Worm (Caenorhabditis elegans): ENCODE data around the gene F58E2.3.

F58E2.3 gene

DNA sequence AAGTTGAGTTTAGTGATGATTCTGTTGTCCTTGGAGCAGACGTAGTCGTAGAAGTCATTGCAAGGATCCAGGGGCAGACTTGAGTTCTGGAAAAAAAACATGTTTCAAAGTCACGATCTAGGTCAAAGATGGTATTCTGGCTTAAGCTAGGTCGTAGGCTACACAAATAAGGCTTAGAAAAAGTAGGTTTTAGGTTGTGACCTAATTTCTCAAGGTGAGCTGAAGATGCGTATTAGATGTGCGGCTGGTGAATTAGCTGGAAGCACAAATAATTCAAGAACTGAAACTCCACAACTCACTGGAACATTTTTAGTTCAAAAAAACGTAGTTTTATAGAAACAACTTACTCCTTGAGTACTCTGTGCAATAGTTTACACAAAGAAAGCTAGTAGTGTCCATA, 23.1 kb upstream of the F58E2.3 start, which contains the start of gene F09D12.2:
F09D12.2 (minus strand) TSS at position 101 of the 400 bp plus-strand sequence.
- TF ChIP-seq cog-1 (tag; optimal IDR thresholded peaks at IDR 0.05) (no peak), ztf-23 (GFP tag; IDR thresholded peaks at IDR 0.05) (no peak), ref-1 (GFP tag; conservative IDR thresholded peaks at IDR 0.05) (no peak), med-1 (GFP tag; optimal IDR thresholded peaks at IDR 0.05; ENCODE audit: insufficient read depth) (no peak), klf-2 (GFP tag; conservative IDR thresholded peaks at IDR 0.05) (no peak), flt-1 (GFP tag; IDR thresholded peaks at IDR 0.05) (no peak), T22C8.4 (GFP tag; IDR thresholded peaks at IDR 0.05) (no peak), tab-1 (GFP tag; IDR thresholded peaks at IDR 0.05) (no peak), ztf-29 (GFP tag; IDR thresholded peaks at IDR 0.05) (no peak)

DNA sequence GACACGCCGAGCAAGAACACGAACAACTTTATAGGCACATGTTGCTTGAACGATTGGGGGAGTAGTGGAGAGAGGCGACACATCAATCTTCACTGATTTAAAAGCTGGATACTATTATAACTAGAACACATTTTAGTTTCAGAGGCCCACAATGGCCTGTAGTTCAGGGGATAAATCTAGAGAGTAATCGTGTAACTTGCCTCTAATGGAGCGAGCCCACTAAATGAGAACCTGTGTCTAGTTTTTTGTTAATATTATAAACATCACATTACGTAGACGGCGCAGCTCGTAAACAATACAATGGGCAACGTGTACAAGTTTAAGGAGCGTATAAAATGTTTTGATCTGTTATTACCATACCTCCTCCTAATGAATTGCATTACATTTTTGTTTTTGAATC, 22.6 kb upstream of the F58E2.3 start, which contains the start of gene F58E2.5:
F58E2.5 (plus strand) TSS at position 301 of the 400 bp plus-strand sequence.
- TF ChIP-seq med-1 (GFP tag; optimal IDR thresholded peaks at IDR 0.05; ENCODE audit: insufficient read depth) (no peak), flt-1 (GFP tag; IDR thresholded peaks at IDR 0.05) (no peak), ztf-29 (GFP tag; IDR thresholded peaks at IDR 0.05) (no peak), cog-1 (tag; optimal IDR thresholded peaks at IDR 0.05) (no peak)

DNA sequence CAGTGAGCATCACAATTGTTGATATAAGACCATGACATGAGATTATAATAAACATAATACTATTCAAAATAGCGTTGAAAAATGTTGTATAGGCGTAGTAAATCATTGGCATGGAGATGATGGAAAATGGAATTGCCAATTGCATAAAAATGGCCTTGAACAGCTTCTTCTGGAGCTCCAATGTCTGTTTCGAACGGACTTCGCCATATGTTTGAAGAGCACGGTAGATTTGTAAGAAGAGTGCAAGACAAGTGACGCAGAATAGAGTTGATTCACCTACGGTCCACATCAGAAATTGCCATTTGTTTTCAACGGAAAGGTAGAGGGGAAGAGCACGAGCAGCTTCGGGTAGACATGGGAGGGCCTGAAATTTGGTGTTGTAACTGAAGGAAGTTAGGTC, 19.9 kb upstream of the F58E2.3 start:
- TF ChIP-seq klf-2 (GFP tag; conservative IDR thresholded peaks at IDR 0.05): no peak
- no peak for TF ChIP-seq ref-1 (GFP tag; conservative IDR thresholded peaks at IDR 0.05)
- TF ChIP-seq T22C8.4 (GFP tag; IDR thresholded peaks at IDR 0.05): no peak
- no peak for TF ChIP-seq flt-1 (GFP tag; IDR thresholded peaks at IDR 0.05)

DNA sequence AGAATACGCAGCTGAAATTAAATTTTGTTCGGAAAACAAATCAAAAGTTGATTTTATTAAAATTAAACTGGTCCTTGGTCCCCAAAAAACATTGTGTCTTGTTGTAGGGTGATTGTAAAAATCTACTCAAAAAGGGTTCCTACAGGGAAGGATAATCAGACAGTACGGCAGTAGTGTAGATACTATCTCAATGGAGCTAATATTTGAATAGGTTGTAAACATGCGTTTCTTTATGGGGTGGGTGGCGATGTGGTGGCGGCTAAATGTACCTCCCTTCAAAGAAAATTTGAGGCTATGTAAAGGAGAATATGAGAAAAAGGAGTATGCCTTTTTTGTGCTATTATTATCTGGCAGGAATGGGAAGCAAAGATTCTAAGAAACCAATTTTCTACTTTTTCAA, 14.7 kb upstream of the F58E2.3 start:
- TF ChIP-seq cog-1 (tag; optimal IDR thresholded peaks at IDR 0.05): no peak
- no peak for TF ChIP-seq T22C8.4 (GFP tag; IDR thresholded peaks at IDR 0.05)
- no peak for TF ChIP-seq med-1 (GFP tag; optimal IDR thresholded peaks at IDR 0.05; ENCODE audit: insufficient read depth)
- TF ChIP-seq klf-2 (GFP tag; conservative IDR thresholded peaks at IDR 0.05): no peak
- no peak for TF ChIP-seq ztf-23 (GFP tag; IDR thresholded peaks at IDR 0.05)
- TF ChIP-seq tab-1 (GFP tag; IDR thresholded peaks at IDR 0.05): no peak
- TF ChIP-seq flt-1 (GFP tag; IDR thresholded peaks at IDR 0.05): no peak

DNA sequence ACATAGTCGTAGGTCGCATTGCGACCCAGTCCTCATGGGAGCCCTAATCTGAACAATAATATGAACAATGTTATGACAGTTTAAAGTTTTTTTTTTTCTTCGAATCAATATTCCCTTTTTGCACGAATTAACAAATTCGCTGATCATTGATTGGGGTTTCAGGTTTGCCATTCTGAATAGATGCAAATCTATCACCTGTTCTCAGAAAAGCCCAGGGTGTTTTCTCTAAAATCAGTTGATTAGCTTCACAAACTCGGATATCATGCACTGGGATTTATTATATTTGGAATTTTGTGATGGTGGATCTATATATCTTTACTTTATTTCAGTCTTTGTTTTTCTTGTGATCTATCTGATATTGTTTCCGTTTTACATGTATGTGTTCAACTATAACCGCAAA, 13.9 kb upstream of the F58E2.3 start, which contains the start of gene srz-23:
srz-23 (plus strand) TSS at position 263 of the 400 bp plus-strand sequence.
- TF ChIP-seq ztf-23 (GFP tag; IDR thresholded peaks at IDR 0.05) (no peak), ztf-29 (GFP tag; IDR thresholded peaks at IDR 0.05) (no peak), cog-1 (tag; optimal IDR thresholded peaks at IDR 0.05) (no peak)

DNA sequence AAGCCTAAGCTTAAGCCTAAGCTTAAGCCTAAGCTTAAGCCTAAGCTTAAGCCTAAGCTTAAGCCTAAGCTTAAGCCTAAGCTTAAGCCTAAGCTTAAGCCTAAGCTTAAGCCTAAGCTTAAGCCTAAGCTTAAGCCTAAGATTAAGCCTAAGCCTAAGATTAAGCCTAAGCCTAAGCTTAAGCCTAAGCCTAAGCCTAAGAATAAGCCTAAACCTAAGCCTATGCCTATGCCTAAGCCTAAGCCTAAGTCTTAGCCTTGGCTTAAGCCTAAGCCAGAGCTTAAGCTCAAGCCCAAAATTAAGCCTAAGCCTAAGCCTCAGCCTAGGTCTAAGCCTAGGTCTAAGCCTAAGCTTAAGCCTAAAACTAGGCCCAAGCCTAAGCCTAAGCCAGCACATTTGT, 11.8 kb upstream of the F58E2.3 start:
- TF ChIP-seq ztf-29 (GFP tag; IDR thresholded peaks at IDR 0.05): peak; percentile 75; the same call in 1 of the 2 replicates

DNA sequence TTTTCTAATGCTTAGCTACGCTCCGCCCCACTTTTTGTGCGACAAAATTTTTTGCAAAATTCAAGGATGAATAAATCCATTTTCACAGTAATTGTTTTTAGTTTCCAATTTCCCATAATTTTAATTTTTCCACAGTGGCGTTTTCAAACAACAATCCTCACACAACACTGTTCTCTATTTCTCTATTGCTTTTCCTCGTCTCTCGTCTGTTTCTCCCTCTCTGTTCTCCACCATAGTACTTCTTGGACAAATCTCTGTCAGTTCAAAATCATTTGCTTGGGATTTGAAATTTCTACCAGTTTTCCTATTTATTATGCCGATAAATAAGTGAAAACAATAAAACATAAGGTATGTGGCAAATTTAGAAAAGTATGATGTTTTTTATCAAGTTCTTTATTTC, 4.0 kb upstream of the F58E2.3 start, which contains the start of gene F58E2.4:
F58E2.4 (plus strand) TSS at position 134 of the 400 bp plus-strand sequence.
- TF ChIP-seq ztf-29 (GFP tag; IDR thresholded peaks at IDR 0.05): no peak
- no peak for TF ChIP-seq ref-1 (GFP tag; conservative IDR thresholded peaks at IDR 0.05)
- TF ChIP-seq med-1 (GFP tag; optimal IDR thresholded peaks at IDR 0.05; ENCODE audit: insufficient read depth): no peak
- TF ChIP-seq T22C8.4 (GFP tag; IDR thresholded peaks at IDR 0.05): no peak
- TF ChIP-seq flt-1 (GFP tag; IDR thresholded peaks at IDR 0.05): no peak
- no peak for TF ChIP-seq tab-1 (GFP tag; IDR thresholded peaks at IDR 0.05)
- TF ChIP-seq cog-1 (tag; optimal IDR thresholded peaks at IDR 0.05): no peak
- TF ChIP-seq klf-2 (GFP tag; conservative IDR thresholded peaks at IDR 0.05): no peak
- TF ChIP-seq ztf-23 (GFP tag; IDR thresholded peaks at IDR 0.05): no peak

DNA sequence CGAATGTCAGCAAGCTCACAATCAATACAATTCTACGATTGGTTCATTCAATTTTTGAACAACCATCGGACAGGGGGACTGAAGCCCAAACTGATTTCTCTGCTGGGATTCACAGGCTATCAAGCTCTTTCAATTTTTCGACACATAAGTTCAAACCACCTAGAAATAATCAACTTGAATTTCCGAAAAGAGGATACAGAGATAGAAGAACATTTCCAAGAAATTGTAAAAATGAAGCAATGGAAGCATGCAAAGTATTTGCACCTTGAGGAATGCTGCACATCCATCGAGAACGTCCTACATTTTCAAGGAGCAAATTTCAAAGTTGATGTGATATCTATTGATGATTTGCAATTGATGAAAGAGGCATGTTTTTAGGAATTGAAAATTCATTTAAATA, 523 bp downstream of the F58E2.3 start:
- no peak for TF ChIP-seq tab-1 (GFP tag; IDR thresholded peaks at IDR 0.05)

DNA sequence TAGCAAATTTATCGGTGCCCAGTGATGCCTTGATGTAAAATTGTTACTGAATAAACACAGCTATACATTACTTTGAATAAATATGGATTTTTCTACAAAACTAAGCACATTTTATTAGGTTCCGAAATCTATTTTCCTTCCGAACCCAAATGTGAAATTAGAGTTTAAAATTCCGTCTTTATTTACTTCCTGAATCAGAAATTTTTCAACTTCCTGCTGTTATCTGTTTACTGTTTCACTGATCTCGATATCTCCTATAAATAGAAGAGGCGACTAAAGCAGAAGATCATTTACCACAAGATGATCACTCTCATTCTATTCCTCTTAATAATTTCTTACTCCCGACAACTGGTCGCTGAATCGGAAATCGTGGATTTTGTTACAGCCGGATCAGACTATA, 2.5 kb downstream of the F58E2.3 start, which contains the start of gene F58E2.2:
F58E2.2 (plus strand) TSS at position 301 of the 400 bp plus-strand sequence.
- TF ChIP-seq cog-1 (tag; optimal IDR thresholded peaks at IDR 0.05) (no peak), flt-1 (GFP tag; IDR thresholded peaks at IDR 0.05) (no peak), med-1 (GFP tag; optimal IDR thresholded peaks at IDR 0.05; ENCODE audit: insufficient read depth) (no peak), tab-1 (GFP tag; IDR thresholded peaks at IDR 0.05) (no peak), T22C8.4 (GFP tag; IDR thresholded peaks at IDR 0.05) (no peak)

DNA sequence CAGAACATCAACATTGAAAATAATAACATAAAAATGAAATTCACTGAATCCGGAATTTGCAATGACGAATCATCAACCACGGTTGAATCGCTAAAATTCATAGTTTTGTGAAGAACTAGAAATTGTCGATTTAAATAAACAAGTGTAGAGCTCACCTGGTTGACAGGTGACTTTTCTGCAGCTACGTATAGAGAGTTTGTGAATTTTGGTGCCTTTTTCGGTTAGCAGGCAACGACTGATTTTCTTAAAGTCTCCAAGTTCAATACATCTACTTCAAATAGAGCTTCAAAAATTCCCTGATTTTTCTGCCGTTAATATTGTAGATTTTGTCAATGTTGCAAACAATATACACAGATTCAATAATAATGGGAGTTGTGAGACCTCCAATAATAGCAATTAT, 9.9 kb downstream of the F58E2.3 start, which contains the start of gene srz-69:
srz-69 (minus strand) TSS at position 101 of the 400 bp plus-strand sequence.
- no peak for TF ChIP-seq ref-1 (GFP tag; conservative IDR thresholded peaks at IDR 0.05)
- TF ChIP-seq klf-2 (GFP tag; conservative IDR thresholded peaks at IDR 0.05): no peak
- TF ChIP-seq flt-1 (GFP tag; IDR thresholded peaks at IDR 0.05): no peak
- TF ChIP-seq tab-1 (GFP tag; IDR thresholded peaks at IDR 0.05): no peak
- no peak for TF ChIP-seq ztf-23 (GFP tag; IDR thresholded peaks at IDR 0.05)
- TF ChIP-seq cog-1 (tag; optimal IDR thresholded peaks at IDR 0.05): no peak
- no peak for TF ChIP-seq ztf-29 (GFP tag; IDR thresholded peaks at IDR 0.05)
- no peak for TF ChIP-seq T22C8.4 (GFP tag; IDR thresholded peaks at IDR 0.05)
- no peak for TF ChIP-seq med-1 (GFP tag; optimal IDR thresholded peaks at IDR 0.05; ENCODE audit: insufficient read depth)

DNA sequence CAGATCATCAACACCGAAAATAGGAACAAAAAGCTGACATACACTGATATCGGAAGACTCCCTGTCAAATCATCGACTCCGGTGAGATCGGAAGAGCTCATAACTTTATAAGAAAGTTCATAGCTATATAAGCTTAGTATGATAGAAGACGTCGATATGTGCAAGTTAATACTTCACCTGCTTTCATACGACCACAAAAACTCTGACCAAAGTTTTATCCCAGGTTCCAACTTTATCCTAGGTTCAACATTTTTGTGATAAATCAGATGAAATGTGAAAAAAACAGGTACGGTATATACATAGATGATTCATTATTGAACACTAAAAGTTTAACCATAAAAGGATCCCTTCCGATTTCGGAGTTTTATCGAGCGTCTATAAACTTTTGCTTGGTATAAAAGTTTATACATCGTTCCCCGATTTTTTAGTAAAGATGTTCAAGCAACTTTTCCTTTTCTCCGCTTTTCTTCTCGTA, 11.7 kb downstream of the F58E2.3 start, which contains the start of the genes srz-70 and C09G12.5:
srz-70 (minus strand) TSS at position 101 of the 475 bp plus-strand sequence.
C09G12.5 (plus strand) TSS at position 425 of the 475 bp plus-strand sequence.
- TF ChIP-seq klf-2 (GFP tag; conservative IDR thresholded peaks at IDR 0.05): no peak
- no peak for TF ChIP-seq ref-1 (GFP tag; conservative IDR thresholded peaks at IDR 0.05)
- no peak for TF ChIP-seq ztf-29 (GFP tag; IDR thresholded peaks at IDR 0.05)
